Fruit fly (Drosophila melanogaster) whole organism, adult: ENCODE measurements around the gene CG32249.

Experiments
- CG11617 ChIP-seq: fragments of 200-800 bp; sonication (Bioruptor generic); optimal IDR thresholded peaks from 2 replicates; lab custom pipeline; 2017; ENCODE audit warnings: mild to moderate bottlenecking, missing biosample characterization, missing genetic modification reagents, missing genetic modification characterization
- CG1620 ChIP-seq: fragments of 200-800 bp; sonication (Bioruptor generic); optimal IDR thresholded peaks from 2 replicates; lab custom pipeline; 2016; ENCODE audit warnings: missing biosample characterization, missing genetic modification characterization
- CG5204 ChIP-seq: fragments of 200-800 bp; sonication (Bioruptor generic); optimal IDR thresholded peaks from 2 replicates; lab custom pipeline; 2016; ENCODE audit warnings: missing biosample characterization, missing genetic modification characterization
- Clk ChIP-seq: fragments of 200-800 bp; sonication (Bioruptor generic); optimal IDR thresholded peaks from 2 replicates; lab custom pipeline; 2017; ENCODE audit warnings: missing biosample characterization, missing genetic modification characterization
- Crg-1 ChIP-seq: fragments of 200-800 bp; sonication (Bioruptor generic); optimal IDR thresholded peaks from 2 replicates; lab custom pipeline; 2016; ENCODE audit warnings: missing biosample characterization, missing genetic modification characterization
- Hr96 ChIP-seq: fragments of 200-800 bp; sonication (Bioruptor generic); optimal IDR thresholded peaks from 2 replicates; lab custom pipeline; 2016; ENCODE audit warnings: missing biosample characterization, missing genetic modification characterization
- Mnt ChIP-seq: fragments of 200-800 bp; sonication (Bioruptor generic); optimal IDR thresholded peaks from 2 replicates; lab custom pipeline; 2016; ENCODE audit warnings: missing biosample characterization, mild to moderate bottlenecking, missing genetic modification characterization
- cic ChIP-seq: fragments of 200-800 bp; sonication (Bioruptor generic); optimal IDR thresholded peaks from 2 replicates; lab custom pipeline; 2017; ENCODE audit warnings: missing biosample characterization, mild to moderate bottlenecking, missing genetic modification characterization, moderate library complexity
- kay ChIP-seq: fragments of 200-800 bp; sonication (Bioruptor generic); peaks from one replicate; lab custom pipeline; 2016; ENCODE audit warnings: missing biosample characterization, missing genetic modification characterization, borderline replicate concordance
- pad ChIP-seq: fragments of 200-800 bp; sonication (Bioruptor generic); optimal IDR thresholded peaks from 3 replicates; lab custom pipeline; 2017; ENCODE audit warnings: missing biosample characterization, missing genetic modification characterization, mild to moderate bottlenecking, moderate library complexity, missing genetic modification reagents
- tj ChIP-seq: fragments of 200-800 bp; sonication (Bioruptor generic); optimal IDR thresholded peaks from 3 replicates; lab custom pipeline; 2017; ENCODE audit warnings: missing biosample characterization, mild to moderate bottlenecking, missing genetic modification characterization, moderate library complexity

dm6 chr3L:4426581-4426980 is 43.2 kb upstream of the CG32249 start:
- TF ChIP-seq Crg-1 (no peak), CG5204 (GFP tag; lab: Kevin White, UChicago) (no peak), kay (GFP tag; lab: Kevin White, UChicago) (no peak), tj (GFP tag; lab: Kevin White, UChicago) (no peak), pad (GFP tag; lab: Kevin White, UChicago) (no peak), Clk (GFP tag; lab: Kevin White, UChicago) (no peak), CG11617 (GFP tag; lab: Kevin White, UChicago) (no peak), cic (GFP tag; lab: Kevin White, UChicago) (no peak), Mnt (GFP tag; lab: Kevin White, UChicago) (no peak), CG1620 (GFP tag; lab: Kevin White, UChicago) (no peak), Hr96 (GFP tag; lab: Kevin White, UChicago) (no peak)
